Worm (Caenorhabditis elegans) whole organism, L2 larva: Measurements from ENCODE around the gene mam-1.

Experiments
- R02D3.7 ChIP-seq: fragments of 150-350 bp; optimal IDR thresholded peaks from 2 replicates; lab custom pipeline; 2014; ENCODE audit warnings: missing biosample characterization, missing genetic modification characterization
- ZK546.5 ChIP-seq: sonication (generic microtip); optimal IDR thresholded peaks from 2 replicates; lab custom pipeline; 2017; ENCODE audit warnings: missing biosample characterization, missing genetic modification characterization
- aly-2 ChIP-seq: fragments of 150-350 bp; optimal IDR thresholded peaks from 2 replicates; lab custom pipeline; 2014; ENCODE audit warnings: missing biosample characterization, missing genetic modification characterization
- elt-3 ChIP-seq: sonication (generic microtip); optimal IDR thresholded peaks from 2 replicates; lab custom pipeline; 2017; ENCODE audit warnings: missing biosample characterization, missing genetic modification characterization
- lsy-2 ChIP-seq, 2 experiments: fragments of 150-350 bp in 1 of 2; sonication (generic microtip) in 1 of 2; optimal IDR thresholded peaks; 2 replicates each; lab custom pipeline; 2014 to 2017; ENCODE audit warnings: missing biosample characterization in 2 of 2, missing genetic modification characterization in 2 of 2
- mdl-1 ChIP-seq, 2 experiments: fragments of 150-350 bp in 1 of 2; sonication (generic microtip) in 1 of 2; optimal IDR thresholded peaks; 2 replicates each; lab custom pipeline; 2017; ENCODE audit warnings: missing biosample characterization in 2 of 2, missing genetic modification characterization in 2 of 2
- nhr-11 ChIP-seq: fragments of 150-350 bp; optimal IDR thresholded peaks from 2 replicates; lab custom pipeline; 2014; ENCODE audit warnings: missing biosample characterization, missing genetic modification characterization
- nhr-237 ChIP-seq: fragments of 150-350 bp; optimal IDR thresholded peaks from 2 replicates; lab custom pipeline; 2014; ENCODE audit warnings: missing biosample characterization, missing genetic modification characterization
- snpc-4 ChIP-seq: fragments of 150-350 bp; optimal IDR thresholded peaks from 2 replicates; lab custom pipeline; 2014; ENCODE audit warnings: missing biosample characterization, missing genetic modification characterization
- ztf-4 ChIP-seq: fragments of 150-350 bp; optimal IDR thresholded peaks from 2 replicates; lab custom pipeline; 2014; ENCODE audit warnings: missing biosample characterization, missing genetic modification characterization

ce11 chrX:864293-864731 lies 23.9 kb downstream of the mam-1 start:
- TF ChIP-seq ZK546.5 (tag; lab: Kevin White, UChicago) (no peak), lsy-2 (tag; optimal IDR thresholded peaks at IDR 0.05; lab: Kevin White, UChicago) (peak in 1 of 2 experiments; percentile 25), nhr-237 (tag; lab: Kevin White, UChicago) (no peak), nhr-11 (no peak), ztf-4 (tag; lab: Kevin White, UChicago) (peak; percentile 2), mdl-1 (tag; optimal IDR thresholded peaks at IDR 0.05; lab: Kevin White, UChicago) (peak; percentile 53 to 77), snpc-4 (tag; lab: Kevin White, UChicago) (no peak), elt-3 (tag; lab: Kevin White, UChicago) (no peak), R02D3.7 (tag; lab: Kevin White, UChicago) (no peak), aly-2 (tag; lab: Kevin White, UChicago) (no peak)
